Worm (Caenorhabditis elegans): ENCODE measurements around the gene F47D2.11.
"Not testable (repeated sequence)": the region's sequence is repeated elsewhere in the genome, so short reads cannot be mapped to it uniquely, and the experiment has no call there.

Gene F47D2.11

ce11 chrV:4295920-4296319 lies at the start of gene F47D2.11:
TSS of gene F47D2.11 (minus strand) at chrV:4296020.
- TF ChIP-seq ttx-3 (tag; optimal IDR thresholded peaks at IDR 0.05) (no peak), fax-1 (tag; optimal IDR thresholded peaks at IDR 0.05) (no peak), pax-1 (tag; optimal IDR thresholded peaks at IDR 0.05) (no peak), sox-4 (tag; optimal IDR thresholded peaks at IDR 0.05) (no peak), ceh-45 (GFP tag; IDR thresholded peaks at IDR 0.05) (no peak), hlh-30 (tag; optimal IDR thresholded peaks at IDR 0.05; ENCODE audit: insufficient read depth) (no peak), tbx-2 (tag; optimal IDR thresholded peaks at IDR 0.05) (no peak), pha-2 (tag; optimal IDR thresholded peaks at IDR 0.05) (no peak), sdc-2 (tag; optimal IDR thresholded peaks at IDR 0.05) (no peak), Y22D7AL.16 (tag; optimal IDR thresholded peaks at IDR 0.05) (no peak)

DNA sequence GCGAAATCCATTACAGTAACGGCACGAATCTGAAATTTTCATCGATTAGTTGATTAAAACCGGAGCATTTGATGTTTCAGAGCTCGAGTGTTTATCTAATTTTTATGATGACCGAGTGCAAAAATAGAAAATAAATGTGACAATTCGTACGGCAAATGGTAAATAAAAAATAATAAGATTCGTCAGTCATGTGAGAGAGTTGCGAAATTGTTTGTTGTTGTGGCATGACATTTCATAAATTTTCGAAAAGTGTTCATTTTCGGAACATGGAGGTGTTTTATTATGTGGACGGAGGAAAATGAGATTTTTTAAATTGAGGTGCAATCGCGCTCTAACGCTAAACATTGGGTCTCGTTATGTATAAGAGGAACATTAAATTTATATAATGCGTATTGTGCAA lies 45.9 kb upstream of the F47D2.11 start:
- TF ChIP-seq ceh-9 (tag; optimal IDR thresholded peaks at IDR 0.05): no peak
- TF ChIP-seq fkh-10 (GFP tag; optimal IDR thresholded peaks at IDR 0.05): no peak
- TF ChIP-seq gmeb-2 (tag; optimal IDR thresholded peaks at IDR 0.05): no peak
- TF ChIP-seq ceh-6 (GFP tag; optimal IDR thresholded peaks at IDR 0.05): no peak
- TF ChIP-seq unc-55 (GFP tag; optimal IDR thresholded peaks at IDR 0.05): no peak
- no peak for TF ChIP-seq ref-2 (tag; optimal IDR thresholded peaks at IDR 0.05)
- TF ChIP-seq rnt-1 (tag; optimal IDR thresholded peaks at IDR 0.05): no peak
- no peak for TF ChIP-seq lim-6 (tag; optimal IDR thresholded peaks at IDR 0.05)
- no peak for TF ChIP-seq C08G9.2 (tag; optimal IDR thresholded peaks at IDR 0.05)
- no peak for TF ChIP-seq F13H6.1 (tag; optimal IDR thresholded peaks at IDR 0.05)
- no peak for TF ChIP-seq pha-2 (tag; optimal IDR thresholded peaks at IDR 0.05)
- no peak for TF ChIP-seq elt-2 (tag; optimal IDR thresholded peaks at IDR 0.05)
- no peak for TF ChIP-seq tbx-7 (tag; optimal IDR thresholded peaks at IDR 0.05)

- TF ChIP-seq npax-4 (tag; optimal IDR thresholded peaks at IDR 0.05) (no peak), ttx-3 (tag; optimal IDR thresholded peaks at IDR 0.05) (no peak)
These were observed 45.4 kb upstream of the F47D2.11 start, which contains the start of gene glrx-3 for ce11 chrV:4341208-4341607. TSS of gene glrx-3 (minus strand) at chrV:4341308.

- TF ChIP-seq ceh-18 (tag; optimal IDR thresholded peaks at IDR 0.05) (no peak), npax-4 (tag; optimal IDR thresholded peaks at IDR 0.05) (no peak), zip-5 (tag; optimal IDR thresholded peaks at IDR 0.05) (no peak), ceh-24 (tag; optimal IDR thresholded peaks at IDR 0.05) (no peak), rnt-1 (tag; optimal IDR thresholded peaks at IDR 0.05) (no peak), F13H6.1 (tag; optimal IDR thresholded peaks at IDR 0.05) (no peak), lin-11 (tag; optimal IDR thresholded peaks at IDR 0.05) (no peak), gmeb-2 (tag; optimal IDR thresholded peaks at IDR 0.05) (no peak), hlh-13 (GFP tag; optimal IDR thresholded peaks at IDR 0.05) (no peak), syd-9 (tag; optimal IDR thresholded peaks at IDR 0.05) (no peak), fkh-10 (GFP tag; optimal IDR thresholded peaks at IDR 0.05) (no peak), sox-2 (GFP tag; IDR thresholded peaks at IDR 0.05) (no peak), ztf-16 (tag; optimal IDR thresholded peaks at IDR 0.05) (no peak), ceh-31 (tag; optimal IDR thresholded peaks at IDR 0.05) (no peak)
These were observed 43.7 kb upstream of the F47D2.11 start for ce11 chrV:4339479-4339878.

ce11 chrV:4336462-4336861 lies 40.6 kb upstream of the F47D2.11 start, which contains the start of gene irld-1:
TSS of gene irld-1 (plus strand) at chrV:4336762.
- not testable (repeated sequence) for TF ChIP-seq hlh-6, ceh-48, ttx-3 (tag; optimal IDR thresholded peaks at IDR 0.05)

- 0 out of 2 replicates have a peak, but pooled peaks have one; percentile 33 for TF ChIP-seq unc-3 (GFP tag; conservative IDR thresholded peaks at IDR 0.05)
- TF ChIP-seq unc-3 (tag; optimal IDR thresholded peaks at IDR 0.05): not testable (repeated sequence)
- TF ChIP-seq ceh-45 (GFP tag; IDR thresholded peaks at IDR 0.05): 0 out of 2 replicates have a peak, but pooled peaks have one; percentile 26
These were observed 37.7 kb upstream of the F47D2.11 start for ce11 chrV:4333518-4333917.
